Fruit fly (Drosophila melanogaster) whole organism, embryonic: Measurements from ENCODE around the gene CG33268.

Source experiments
- Adf1 ChIP-seq: fragments of 200-800 bp; sonication (Bioruptor generic); IDR thresholded peaks from 2 replicates; pipeline ENCODE4 v1.3.6; 2022; ENCODE audit warnings: missing biosample characterization, missing genetic modification characterization
- Blimp-1 ChIP-seq: fragments of 200-800 bp; sonication (Bioruptor generic); optimal IDR thresholded peaks from 3 replicates; lab custom pipeline; 2018; ENCODE audit warnings: missing biosample characterization, missing genetic modification characterization, mild to moderate bottlenecking, moderate library complexity, missing genetic modification reagents
- CG11247 ChIP-seq: fragments of 200-800 bp; sonication (Bioruptor generic); IDR thresholded peaks from 2 replicates; pipeline ENCODE4 v1.3.6; 2022; ENCODE audit warnings: missing biosample characterization, missing genetic modification characterization
- CG12769 ChIP-seq: fragments of 200-800 bp; sonication (Bioruptor generic); optimal IDR thresholded peaks from 2 replicates; lab custom pipeline; 2019; ENCODE audit warnings: missing biosample characterization, mild to moderate bottlenecking, missing genetic modification characterization, moderate library complexity
- CG18599 ChIP-seq: fragments of 200-800 bp; sonication (Bioruptor generic); optimal IDR thresholded peaks from 3 replicates; lab custom pipeline; 2017; ENCODE audit warnings: missing biosample characterization, missing genetic modification characterization, mild to moderate bottlenecking, moderate library complexity, missing genetic modification reagents
- CG2202 ChIP-seq: fragments of 200-800 bp; sonication (Bioruptor generic); optimal IDR thresholded peaks from 2 replicates; lab custom pipeline; 2018; ENCODE audit warnings: missing biosample characterization, mild to moderate bottlenecking, missing genetic modification characterization
- CG2875 ChIP-seq: fragments of 200-800 bp; sonication (Bioruptor generic); optimal IDR thresholded peaks from 2 replicates; lab custom pipeline; 2017; ENCODE audit warnings: missing biosample characterization, mild to moderate bottlenecking, missing genetic modification characterization, missing genetic modification reagents
- CG2889 ChIP-seq: fragments of 200-800 bp; sonication (Bioruptor generic); IDR thresholded peaks from 3 replicates; pipeline ENCODE4 v1.3.6; 2022; ENCODE audit warnings: missing biosample characterization, missing genetic modification characterization
- CG30403 ChIP-seq: fragments of 200-800 bp; sonication (Bioruptor generic); optimal IDR thresholded peaks from 3 replicates; lab custom pipeline; 2016; ENCODE audit warnings: missing biosample characterization, missing genetic modification characterization
- CG3838 ChIP-seq: fragments of 200-800 bp; sonication (Bioruptor generic); optimal IDR thresholded peaks from 3 replicates; lab custom pipeline; 2016; ENCODE audit warnings: missing biosample characterization, missing genetic modification characterization
- CG4730 ChIP-seq: fragments of 200-800 bp; sonication (Bioruptor generic); IDR thresholded peaks from 2 replicates; pipeline ENCODE4 v1.3.6; 2022; ENCODE audit warnings: missing biosample characterization, missing genetic modification characterization
- CG4854 ChIP-seq: fragments of 200-800 bp; sonication (Bioruptor generic); optimal IDR thresholded peaks from 2 replicates; lab custom pipeline; 2016; ENCODE audit warnings: missing biosample characterization, missing genetic modification characterization, inconsistent platforms
- CG7839 ChIP-seq: fragments of 200-800 bp; sonication (Bioruptor generic); optimal IDR thresholded peaks from 3 replicates; lab custom pipeline; 2018; ENCODE audit warnings: missing biosample characterization, mild to moderate bottlenecking, missing genetic modification characterization, moderate library complexity
- CG8281 ChIP-seq: fragments of 200-800 bp; sonication (Bioruptor generic); optimal IDR thresholded peaks from 2 replicates; lab custom pipeline; 2018; ENCODE audit warnings: missing biosample characterization, mild to moderate bottlenecking, missing genetic modification characterization, moderate library complexity
- CG8478 ChIP-seq: fragments of >200 bp; optimal IDR thresholded peaks from 2 replicates; lab custom pipeline; 2018
- CG9727 ChIP-seq: fragments of 200-800 bp; sonication (Bioruptor generic); optimal IDR thresholded peaks from 3 replicates; lab custom pipeline; 2017; ENCODE audit warnings: missing biosample characterization, mild to moderate bottlenecking, missing genetic modification characterization
- Dek ChIP-seq: fragments of 200-800 bp; sonication (Bioruptor generic); optimal IDR thresholded peaks from 3 replicates; lab custom pipeline; 2019; ENCODE audit warnings: missing biosample characterization, mild to moderate bottlenecking, missing genetic modification characterization, moderate library complexity
- Doc3 ChIP-seq: fragments of 200-800 bp; sonication (Bioruptor generic); IDR thresholded peaks from 3 replicates; pipeline ENCODE4 v1.3.6; 2022; ENCODE audit warnings: missing biosample characterization, missing genetic modification characterization; ENCODE audit not compliant: partially characterized antibody
- Hmr ChIP-seq: fragments of 200-800 bp; sonication (Bioruptor generic); optimal IDR thresholded peaks from 3 replicates; lab custom pipeline; 2017; ENCODE audit warnings: mild to moderate bottlenecking, missing biosample characterization, missing genetic modification reagents, missing genetic modification characterization
- Hr39 ChIP-seq: fragments of >200 bp; optimal IDR thresholded peaks from 2 replicates; lab custom pipeline; 2017
- Hr78 ChIP-seq, 2 experiments: fragments of 200-800 bp in 1 of 2; fragments of >200 bp in 1 of 2; sonication (Bioruptor generic) in 1 of 2; optimal IDR thresholded peaks; 2 replicates each; lab custom pipeline; 2017 to 2019; ENCODE audit warnings: missing biosample characterization in 2 of 2, missing genetic modification characterization in 2 of 2, mild to moderate bottlenecking in 1 of 2, moderate library complexity in 1 of 2
- MESR4 ChIP-seq: fragments of 200-800 bp; sonication (Bioruptor generic); optimal IDR thresholded peaks from 2 replicates; lab custom pipeline; 2018; ENCODE audit warnings: missing biosample characterization, mild to moderate bottlenecking, missing genetic modification characterization, moderate library complexity
- Max ChIP-seq: fragments of 200-800 bp; sonication (Bioruptor generic); optimal IDR thresholded peaks from 2 replicates; lab custom pipeline; 2016; ENCODE audit warnings: missing biosample characterization, mild to moderate bottlenecking, missing genetic modification characterization
- NfI ChIP-seq: fragments of 200-800 bp; sonication (Bioruptor generic); optimal IDR thresholded peaks from 3 replicates; lab custom pipeline; 2018; ENCODE audit warnings: missing biosample characterization, mild to moderate bottlenecking, missing genetic modification characterization, moderate library complexity
- Oaz ChIP-seq: fragments of 200-800 bp; sonication (Bioruptor generic); IDR thresholded peaks from 2 replicates; pipeline ENCODE4 v1.3.6; 2022; ENCODE audit warnings: missing biosample characterization, missing genetic modification characterization
- Usf ChIP-seq: fragments of 200-800 bp; sonication (Bioruptor generic); optimal IDR thresholded peaks from 2 replicates; lab custom pipeline; 2017; ENCODE audit warnings: missing genotype, missing biosample characterization, missing genetic modification characterization
- ash1 ChIP-seq: fragments of 200-800 bp; sonication (Bioruptor generic); optimal IDR thresholded peaks from 2 replicates; lab custom pipeline; 2018; ENCODE audit warnings: missing biosample characterization, mild to moderate bottlenecking, missing genetic modification characterization
- bcd ChIP-seq: fragments of 200-800 bp; sonication (Bioruptor generic); optimal IDR thresholded peaks from 2 replicates; lab custom pipeline; 2017; ENCODE audit warnings: missing biosample characterization, mild to moderate bottlenecking, missing genetic modification characterization
- cas ChIP-seq: fragments of 200-800 bp; sonication (Bioruptor generic); IDR thresholded peaks from 2 replicates; pipeline ENCODE4 v1.3.6; 2022; ENCODE audit warnings: missing biosample characterization, missing genetic modification characterization
- ci ChIP-seq: fragments of 200-800 bp; sonication (Bioruptor generic); IDR thresholded peaks from 3 replicates; pipeline ENCODE4 v1.3.6; 2022; ENCODE audit warnings: missing biosample characterization, missing genetic modification characterization
- fru ChIP-seq: fragments of >200 bp; optimal IDR thresholded peaks from 2 replicates; lab custom pipeline; 2017
- ftz-f1 ChIP-seq: fragments of 200-800 bp; sonication (Bioruptor generic); optimal IDR thresholded peaks from 2 replicates; lab custom pipeline; 2016; ENCODE audit warnings: missing biosample characterization, missing genetic modification characterization
- fu2 ChIP-seq: fragments of 200-800 bp; sonication (Bioruptor generic); optimal IDR thresholded peaks from 2 replicates; lab custom pipeline; 2016; ENCODE audit warnings: missing biosample characterization, missing genetic modification characterization
- gce ChIP-seq: fragments of 200-800 bp; sonication (Bioruptor generic); IDR thresholded peaks from 3 replicates; pipeline ENCODE4 v1.3.6; 2022; ENCODE audit warnings: missing biosample characterization, missing genetic modification characterization
- gem ChIP-seq: fragments of 200-800 bp; sonication (Bioruptor generic); optimal IDR thresholded peaks from 2 replicates; lab custom pipeline; 2019; ENCODE audit warnings: missing biosample characterization, mild to moderate bottlenecking, missing genetic modification characterization, moderate library complexity
- kah ChIP-seq: fragments of 200-800 bp; sonication (Bioruptor generic); optimal IDR thresholded peaks from 2 replicates; lab custom pipeline; 2018; ENCODE audit warnings: missing biosample characterization, mild to moderate bottlenecking, missing genetic modification characterization
- lab ChIP-seq: fragments of 200-800 bp; sonication (Bioruptor generic); optimal IDR thresholded peaks from 3 replicates; lab custom pipeline; 2017; ENCODE audit warnings: missing biosample characterization, missing genetic modification characterization, mild to moderate bottlenecking, moderate library complexity, missing genetic modification reagents
- maf-S ChIP-seq: fragments of 200-800 bp; sonication (Bioruptor generic); optimal IDR thresholded peaks from 2 replicates; lab custom pipeline; 2016; ENCODE audit warnings: missing biosample characterization, missing genetic modification characterization
- nau ChIP-seq: fragments of 200-800 bp; sonication (Bioruptor generic); optimal IDR thresholded peaks from 3 replicates; lab custom pipeline; 2017; ENCODE audit warnings: missing biosample characterization, mild to moderate bottlenecking, missing genetic modification characterization, missing genetic modification reagents
- nmo ChIP-seq: fragments of 200-800 bp; sonication (Bioruptor generic); optimal IDR thresholded peaks from 2 replicates; lab custom pipeline; 2018; ENCODE audit warnings: missing biosample characterization, mild to moderate bottlenecking, missing genetic modification characterization, moderate library complexity
- nom ChIP-seq: fragments of 200-800 bp; sonication (Bioruptor generic); optimal IDR thresholded peaks from 2 replicates; lab custom pipeline; 2017; ENCODE audit warnings: missing biosample characterization, missing genetic modification characterization, mild to moderate bottlenecking, moderate library complexity, missing genetic modification reagents
- org-1 ChIP-seq: fragments of 200-800 bp; sonication (Bioruptor generic); optimal IDR thresholded peaks from 2 replicates; lab custom pipeline; 2017; ENCODE audit warnings: missing biosample characterization, missing genetic modification characterization
- pb ChIP-seq: fragments of 200-800 bp; sonication (Bioruptor generic); optimal IDR thresholded peaks from 3 replicates; lab custom pipeline; 2016; ENCODE audit warnings: missing biosample characterization, missing genetic modification characterization
- psq ChIP-seq: fragments of 200-800 bp; sonication (Bioruptor generic); optimal IDR thresholded peaks from 2 replicates; lab custom pipeline; 2017; ENCODE audit warnings: missing biosample characterization, missing genetic modification characterization
- shn ChIP-seq: fragments of 200-800 bp; sonication (Bioruptor generic); optimal IDR thresholded peaks from 3 replicates; lab custom pipeline; 2016; ENCODE audit warnings: missing biosample characterization, missing genetic modification characterization
- stwl ChIP-seq: fragments of 200-800 bp; sonication (Bioruptor generic); optimal IDR thresholded peaks from 3 replicates; lab custom pipeline; 2018; ENCODE audit warnings: missing biosample characterization, mild to moderate bottlenecking, missing genetic modification characterization, moderate library complexity
- trem ChIP-seq: fragments of 200-800 bp; optimal IDR thresholded peaks from 3 replicates; lab custom pipeline; 2019; ENCODE audit warnings: missing biosample characterization, mild to moderate bottlenecking, missing genetic modification characterization, moderate library complexity
- unpg ChIP-seq: fragments of 200-800 bp; sonication (Bioruptor generic); optimal IDR thresholded peaks from 3 replicates; lab custom pipeline; 2018; ENCODE audit warnings: missing biosample characterization, mild to moderate bottlenecking, missing genetic modification characterization, moderate library complexity
- vvl ChIP-seq: fragments of 200-800 bp; sonication (Bioruptor generic); IDR thresholded peaks from 2 replicates; pipeline ENCODE4 v1.3.6; 2022; ENCODE audit warnings: missing biosample characterization, missing genetic modification characterization
- z ChIP-seq: fragments of 200-800 bp; sonication (Bioruptor generic); IDR thresholded peaks from 3 replicates; pipeline ENCODE4 v1.3.6; 2022; ENCODE audit warnings: missing biosample characterization, missing genetic modification characterization

The CG33268 gene

dm6 chr3L:11552996-11553671 lies 37.9 kb downstream of the CG33268 start (continued):
- peak; percentile 11 for TF ChIP-seq unpg
- no peak for TF ChIP-seq Hr39 (lab: Kevin White, UChicago)
- TF ChIP-seq gce (GFP tag; lab: Robert Waterston, UW) = peak; percentile 43; the same call in 2 of the 3 replicates
- peak; percentile 49 for TF ChIP-seq CG18599 (GFP tag; lab: Kevin White, UChicago)
- no peak for TF ChIP-seq CG4730 (GFP tag; lab: Robert Waterston, UW)
- peak; percentile 71; the same call in 2 of the 3 replicates for TF ChIP-seq z (GFP tag; lab: Robert Waterston, UW)
- peak; percentile 28 for TF ChIP-seq CG7839 (tag; lab: Kevin White, UChicago)
- no peak for TF ChIP-seq fu2 (GFP tag; lab: Kevin White, UChicago)
- TF ChIP-seq org-1 (GFP tag; lab: Kevin White, UChicago) = peak; percentile 17
- TF ChIP-seq MESR4 (GFP tag; lab: Kevin White, UChicago) = no peak
- no peak for TF ChIP-seq maf-S (GFP tag; lab: Kevin White, UChicago)
- peak; percentile 72 for TF ChIP-seq Doc3 (GFP tag; lab: Robert Waterston, UW)
- TF ChIP-seq fru = no peak
- peak in 1 of 2 experiments; percentile 66 for TF ChIP-seq Hr78 (GFP tag; optimal IDR thresholded peaks at IDR 0.05; lab: Kevin White, UChicago)
- TF ChIP-seq nmo (GFP tag; lab: Kevin White, UChicago) = peak; percentile 4
- no peak for TF ChIP-seq cas (GFP tag; lab: Robert Waterston, UW)
- TF ChIP-seq shn = no peak
- TF ChIP-seq CG3838 = peak; percentile 71
- TF ChIP-seq CG12769 (tag; lab: Kevin White, UChicago) = peak; percentile 61
- peak; percentile 85; the same call in 1 of the 2 replicates for TF ChIP-seq vvl (GFP tag; lab: Robert Waterston, UW)
- TF ChIP-seq NfI = peak; percentile 15
- no peak for TF ChIP-seq Max
- TF ChIP-seq CG8478 = peak; percentile 93
- peak; percentile 84 for TF ChIP-seq Adf1 (GFP tag; lab: Robert Waterston, UW)
- TF ChIP-seq nom (GFP tag; lab: Kevin White, UChicago) = peak; percentile 84
- peak; percentile 40 for TF ChIP-seq lab
- no peak for TF ChIP-seq Usf (GFP tag; lab: Kevin White, UChicago)
- peak; percentile 17 for TF ChIP-seq ash1 (GFP tag; lab: Kevin White, UChicago)
- TF ChIP-seq CG11247 (GFP tag; lab: Robert Waterston, UW) = peak; percentile 42; the same call in 1 of the 2 replicates
- TF ChIP-seq pb = peak; percentile 12
- TF ChIP-seq Blimp-1 (GFP tag; lab: Kevin White, UChicago) = peak; percentile 32
- peak; percentile 14 for TF ChIP-seq trem
- TF ChIP-seq bcd (GFP tag; lab: Kevin White, UChicago) = no peak
- TF ChIP-seq CG4854 = no peak
- peak; percentile 74 for TF ChIP-seq psq (GFP tag; lab: Kevin White, UChicago)
- TF ChIP-seq ftz-f1 = peak; percentile 59
- peak; percentile 100 for TF ChIP-seq kah (GFP tag; lab: Kevin White, UChicago)
- no peak for TF ChIP-seq gem (tag; lab: Kevin White, UChicago)
- peak; percentile 51 for TF ChIP-seq nau
- TF ChIP-seq CG30403 (GFP tag; lab: Kevin White, UChicago) = no peak
- peak; percentile 63 for TF ChIP-seq Hmr (GFP tag; lab: Kevin White, UChicago)
- TF ChIP-seq Dek (tag; lab: Kevin White, UChicago) = peak; percentile 21
- TF ChIP-seq CG9727 = peak; percentile 50
- no peak for TF ChIP-seq CG8281 (tag; lab: Kevin White, UChicago)
- TF ChIP-seq ci (GFP tag; lab: Robert Waterston, UW) = peak; percentile 74
- peak; percentile 19 for TF ChIP-seq CG2202 (tag; lab: Kevin White, UChicago)
- no peak for TF ChIP-seq CG2889 (GFP tag; lab: Robert Waterston, UW)
- peak; percentile 47 for TF ChIP-seq stwl
- peak; percentile 13 for TF ChIP-seq CG2875 (GFP tag; lab: Kevin White, UChicago)
- TF ChIP-seq Oaz (GFP tag; lab: Robert Waterston, UW) = no peak
